Fruit fly (Drosophila melanogaster): Measurements from ENCODE around the gene AP-2sigma.

AP-2sigma gene

DNA sequence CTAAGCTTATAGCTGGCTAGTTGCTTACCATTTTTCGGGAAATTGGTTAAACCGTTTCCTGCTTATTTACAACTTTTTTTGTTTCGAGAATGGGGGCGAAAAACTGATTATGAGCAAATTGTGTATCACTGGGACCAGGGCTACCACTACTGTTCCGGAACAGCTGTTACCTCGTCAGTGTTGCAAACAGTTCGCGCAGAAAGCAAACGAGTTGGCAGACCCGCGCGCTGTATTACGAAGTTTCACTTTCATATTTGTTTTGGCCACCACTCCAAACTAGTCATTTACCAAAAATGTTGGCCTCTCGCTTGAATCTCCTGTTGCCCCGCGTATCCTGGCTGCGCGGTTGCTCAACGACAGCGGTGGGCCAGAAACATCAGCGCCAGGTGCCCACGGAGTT lies at the start of gene AP-2sigma, which contains the start of gene Idi (continued):
- no peak for TF ChIP-seq fru (optimal IDR thresholded peaks at IDR 0.05)
- TF ChIP-seq CG3995 (GFP tag; optimal IDR thresholded peaks at IDR 0.05), result peak; percentile 76
- TF ChIP-seq CG10431 (GFP tag; optimal IDR thresholded peaks at IDR 0.05), result peak; percentile 35
- TF ChIP-seq vvl (GFP tag; IDR thresholded peaks at IDR 0.05), result peak; percentile 55
- no peak for TF ChIP-seq CG17802 (tag; optimal IDR thresholded peaks at IDR 0.05)
- TF ChIP-seq CG10147 (GFP tag; optimal IDR thresholded peaks at IDR 0.05), result no peak
- peak; percentile 34 for TF ChIP-seq CG16863 (GFP tag; optimal IDR thresholded peaks at IDR 0.05)
- peak; percentile 96 for TF ChIP-seq CG15514 (GFP tag; optimal IDR thresholded peaks at IDR 0.05)
- TF ChIP-seq CG7963 (GFP tag; IDR thresholded peaks at IDR 0.05; ENCODE audit: partially characterized antibody), result no peak
- TF ChIP-seq Med (GFP tag), result peak; percentile 91
- no peak for TF ChIP-seq br (optimal IDR thresholded peaks at IDR 0.05)
- TF ChIP-seq CG3847 (GFP tag; IDR thresholded peaks at IDR 0.05), result peak; percentile 89
- peak; percentile 51 for TF ChIP-seq CG34224 (GFP tag; IDR thresholded peaks at IDR 0.05; ENCODE audit: partially characterized antibody)
- TF ChIP-seq usp (GFP tag; optimal IDR thresholded peaks at IDR 0.05), result no peak
- TF ChIP-seq CG9932 (GFP tag; IDR thresholded peaks at IDR 0.05), result peak; percentile 52
- peak; percentile 30 for TF ChIP-seq Hmr (GFP tag; optimal IDR thresholded peaks at IDR 0.05)
- 0 out of 3 replicates have a peak, but pooled peaks have one; percentile 45 for TF ChIP-seq Opbp (GFP tag; IDR thresholded peaks at IDR 0.05; ENCODE audit: partially characterized antibody)
- no peak for TF ChIP-seq dm (GFP tag; optimal IDR thresholded peaks at IDR 0.05)
- no peak for TF ChIP-seq Hr51 (GFP tag; optimal IDR thresholded peaks at IDR 0.05)
- no peak for TF ChIP-seq az2 (GFP tag; optimal IDR thresholded peaks at IDR 0.05)
- TF ChIP-seq H15 (GFP tag; IDR thresholded peaks at IDR 0.05), result no peak
- no peak for TF ChIP-seq Poxn (GFP tag; IDR thresholded peaks at IDR 0.05)
- TF ChIP-seq croc (GFP tag; conservative IDR thresholded peaks at IDR 0.05), result peak; percentile 24; the same call in 1 of the 3 replicates
- TF ChIP-seq prd (optimal IDR thresholded peaks at IDR 0.05), result no peak
- TF ChIP-seq prd (GFP tag; IDR thresholded peaks at IDR 0.05), result 0 out of 3 replicates have a peak, but pooled peaks have one; percentile 39
- peak in 1 of 2 experiments; percentile 86 for TF ChIP-seq Pdp1 (GFP tag; optimal IDR thresholded peaks at IDR 0.05)
- no peak for TF ChIP-seq lov (optimal IDR thresholded peaks at IDR 0.05)
- TF ChIP-seq lov (GFP tag; IDR thresholded peaks at IDR 0.05), result peak; percentile 76; the same call in 1 of the 3 replicates
- peak; percentile 22 for TF ChIP-seq CG17385 (GFP tag; optimal IDR thresholded peaks at IDR 0.05)
- no peak for TF ChIP-seq CG33213 (GFP tag; optimal IDR thresholded peaks at IDR 0.05)
- TF ChIP-seq CG12104 (GFP tag; optimal IDR thresholded peaks at IDR 0.05), result no peak
- peak; percentile 25 for TF ChIP-seq Bdp1 (GFP tag; optimal IDR thresholded peaks at IDR 0.05)
- peak; percentile 32; the same call in 1 of the 2 replicates for TF ChIP-seq CG10366 (GFP tag; IDR thresholded peaks at IDR 0.05)
- no peak for TF ChIP-seq B-H1 (GFP tag; IDR thresholded peaks at IDR 0.05)
- peak; percentile 88 for TF ChIP-seq pzg (GFP tag; optimal IDR thresholded peaks at IDR 0.05)
- peak; percentile 30; the same call in 1 of the 3 replicates for TF ChIP-seq row (GFP tag; IDR thresholded peaks at IDR 0.05)
- no peak for TF ChIP-seq dmrt99B (tag; optimal IDR thresholded peaks at IDR 0.05)
- no peak for TF ChIP-seq eyg (GFP tag; optimal IDR thresholded peaks at IDR 0.05)
- TF ChIP-seq CG31224 (GFP tag; IDR thresholded peaks at IDR 0.05), result no peak
- peak; percentile 35 for TF ChIP-seq chn (GFP tag; optimal IDR thresholded peaks at IDR 0.05)
- peak; percentile 30 for TF ChIP-seq mam (GFP tag; optimal IDR thresholded peaks at IDR 0.05)
- TF ChIP-seq CG11723 (GFP tag; optimal IDR thresholded peaks at IDR 0.05), result no peak
- TF ChIP-seq ewg (GFP tag; optimal IDR thresholded peaks at IDR 0.05), result peak; percentile 11
- no peak for TF ChIP-seq Hsf (GFP tag; optimal IDR thresholded peaks at IDR 0.05)
- TF ChIP-seq btn (GFP tag; optimal IDR thresholded peaks at IDR 0.05), result peak; percentile 7
- no peak for TF ChIP-seq klu (GFP tag; IDR thresholded peaks at IDR 0.05)
- TF ChIP-seq HLH54F (GFP tag; optimal IDR thresholded peaks at IDR 0.05), result peak; percentile 10
- peak; percentile 69 for TF ChIP-seq CG13624 (GFP tag; optimal IDR thresholded peaks at IDR 0.05)
- peak; percentile 42; the same call in 1 of the 2 replicates for TF ChIP-seq amos (GFP tag; IDR thresholded peaks at IDR 0.05; ENCODE audit: partially characterized antibody)
- TF ChIP-seq Trl (optimal IDR thresholded peaks at IDR 0.05), result no peak
- peak; percentile 22 for TF ChIP-seq Trl (GFP tag; optimal IDR thresholded peaks at IDR 0.05)
- no peak for TF ChIP-seq CG17361 (GFP tag; IDR thresholded peaks at IDR 0.05)
- TF ChIP-seq gcm (GFP tag; optimal IDR thresholded peaks at IDR 0.05), result peak; percentile 40
